Worm (Caenorhabditis elegans): ENCODE data around the gene cdc-48.1.

Gene cdc-48.1

ce11 chrII:10548778-10549671, 14.2 kb downstream of the cdc-48.1 start (continued):
- TF ChIP-seq unc-3 (GFP tag; conservative IDR thresholded peaks at IDR 0.05): peak; percentile 38; the same call in 1 of the 2 replicates
- TF ChIP-seq unc-3 (tag; optimal IDR thresholded peaks at IDR 0.05): no peak
- TF ChIP-seq F13H6.1 (tag; optimal IDR thresholded peaks at IDR 0.05): peak; percentile 31
- TF ChIP-seq dve-1 (tag; optimal IDR thresholded peaks at IDR 0.05): peak; percentile 37
- TF ChIP-seq zip-5 (tag; optimal IDR thresholded peaks at IDR 0.05): no peak
- no peak for TF ChIP-seq tbx-7 (tag; optimal IDR thresholded peaks at IDR 0.05)
- TF ChIP-seq lim-6 (tag; optimal IDR thresholded peaks at IDR 0.05): no peak
- TF ChIP-seq pros-1 (tag; optimal IDR thresholded peaks at IDR 0.05): peak; percentile 73
- no peak for TF ChIP-seq ttx-3 (tag; optimal IDR thresholded peaks at IDR 0.05)
- TF ChIP-seq ets-4 (tag; optimal IDR thresholded peaks at IDR 0.05): peak; percentile 76
- TF ChIP-seq rnt-1 (tag; optimal IDR thresholded peaks at IDR 0.05): peak; percentile 67
- TF ChIP-seq pat-9 (tag; optimal IDR thresholded peaks at IDR 0.05): no peak

DNA sequence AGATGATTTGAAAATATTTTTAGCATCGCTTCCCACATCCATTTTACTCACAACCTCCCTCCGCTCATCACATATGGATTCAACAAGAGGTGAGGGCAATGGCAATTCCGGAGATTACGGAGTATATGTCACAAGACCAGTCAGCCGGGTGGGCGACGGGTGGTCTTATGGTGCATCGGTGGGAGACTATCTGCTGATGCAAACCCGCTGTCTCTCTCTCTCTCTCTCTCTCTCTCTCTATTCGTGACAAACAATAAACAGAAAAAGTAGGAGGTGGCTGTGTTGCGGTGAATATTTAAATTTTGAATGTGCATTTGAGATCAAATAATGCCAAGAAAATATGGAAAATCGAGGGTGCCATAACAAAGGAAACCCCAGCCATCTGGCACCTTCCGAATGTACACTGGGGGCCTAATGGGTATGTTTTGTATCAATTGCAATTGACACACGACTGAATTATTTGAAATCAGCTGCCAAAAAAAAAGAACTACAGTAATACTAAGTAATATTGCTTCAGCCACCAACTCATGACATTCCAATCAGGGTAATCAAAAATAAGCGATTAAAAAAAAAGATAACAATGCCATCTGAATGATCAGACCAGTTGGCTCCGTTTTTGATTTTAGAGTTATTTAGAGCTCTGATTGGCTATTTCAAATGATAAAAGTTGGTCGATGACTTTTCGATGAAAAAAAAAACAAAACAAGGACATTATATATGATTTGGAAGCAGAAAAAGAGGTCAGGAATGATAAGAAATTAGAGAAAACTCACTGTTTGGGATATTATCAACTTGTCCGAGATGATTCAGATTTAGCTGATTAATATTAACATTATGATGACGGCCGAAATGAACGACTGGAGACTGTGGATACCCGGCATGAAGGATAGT, 15.2 kb downstream of the cdc-48.1 start:
- TF ChIP-seq F13H6.1 (tag; optimal IDR thresholded peaks at IDR 0.05) (no peak), elt-2 (tag; optimal IDR thresholded peaks at IDR 0.05) (peak; percentile 39), ceh-31 (tag; optimal IDR thresholded peaks at IDR 0.05) (peak; percentile 10), pha-4 (tag; optimal IDR thresholded peaks at IDR 0.05) (no peak), ceh-22 (tag; optimal IDR thresholded peaks at IDR 0.05) (no peak), hlh-30 (tag; optimal IDR thresholded peaks at IDR 0.05; ENCODE audit: insufficient read depth) (peak; percentile 92), C08G9.2 (tag; optimal IDR thresholded peaks at IDR 0.05) (no peak)

ce11 chrII:10547311-10547710, 15.9 kb downstream of the cdc-48.1 start:
- TF ChIP-seq T23F11.4 (GFP tag; optimal IDR thresholded peaks at IDR 0.05) (no peak), ceh-14 (tag; optimal IDR thresholded peaks at IDR 0.05) (no peak), mec-3 (tag; optimal IDR thresholded peaks at IDR 0.05; ENCODE audit: borderline replicate concordance) (no peak), C08G9.2 (tag; optimal IDR thresholded peaks at IDR 0.05) (no peak), elt-2 (tag; optimal IDR thresholded peaks at IDR 0.05) (no peak), hlh-30 (tag; optimal IDR thresholded peaks at IDR 0.05; ENCODE audit: insufficient read depth) (no peak), rnt-1 (tag; optimal IDR thresholded peaks at IDR 0.05) (no peak), ceh-24 (tag; optimal IDR thresholded peaks at IDR 0.05) (no peak), hlh-8 (tag; optimal IDR thresholded peaks at IDR 0.05) (peak; percentile 26), ahr-1 (tag; optimal IDR thresholded peaks at IDR 0.05) (no peak), tbx-7 (tag; optimal IDR thresholded peaks at IDR 0.05) (peak; percentile 24), eyg-1 (tag; optimal IDR thresholded peaks at IDR 0.05) (no peak), pax-1 (tag; optimal IDR thresholded peaks at IDR 0.05) (no peak), unc-86 (tag; optimal IDR thresholded peaks at IDR 0.05) (no peak), ceh-6 (GFP tag; optimal IDR thresholded peaks at IDR 0.05) (no peak), K09A11.1 (tag; optimal IDR thresholded peaks at IDR 0.05; ENCODE audit: insufficient read depth) (no peak), lim-6 (tag; optimal IDR thresholded peaks at IDR 0.05) (peak; percentile 17), ets-4 (tag; optimal IDR thresholded peaks at IDR 0.05) (no peak), ceh-45 (GFP tag; IDR thresholded peaks at IDR 0.05) (no peak), pros-1 (tag; optimal IDR thresholded peaks at IDR 0.05) (no peak), nhr-232 (tag; optimal IDR thresholded peaks at IDR 0.05) (no peak), ceh-48 (tag; optimal IDR thresholded peaks at IDR 0.05) (no peak), elt-4 (tag; optimal IDR thresholded peaks at IDR 0.05) (peak; percentile 12), fkh-10 (GFP tag; optimal IDR thresholded peaks at IDR 0.05) (no peak), hlh-6 (tag; optimal IDR thresholded peaks at IDR 0.05) (peak; percentile 11), K02D7.2 (tag; optimal IDR thresholded peaks at IDR 0.05) (no peak)
